Fruit fly (Drosophila melanogaster) whole organism, embryonic: Measurements from ENCODE around the gene Pgm1.
A peak's percentile ranks its signal among the peaks of the same experiment; 100 is the strongest.

Experiments used
- CG11504 ChIP-seq: fragments of 200-800 bp; sonication (Bioruptor generic); optimal IDR thresholded peaks from 3 replicates; lab custom pipeline; 2019; ENCODE audit warnings: missing biosample characterization, mild to moderate bottlenecking, missing genetic modification characterization, moderate library complexity
- fd3F ChIP-seq: fragments of 200-800 bp; sonication (Bioruptor generic); optimal IDR thresholded peaks from 2 replicates; lab custom pipeline; 2018; ENCODE audit warnings: missing biosample characterization, mild to moderate bottlenecking, missing genetic modification characterization, moderate library complexity

- TF ChIP-seq fd3F (peak; percentile 49), CG11504 (tag; lab: Kevin White, UChicago) (no peak)
Measured at dm6 chr3L:16087323-16087816, 41.0 kb downstream of the Pgm1 start, which contains the start of gene Tasp1.
